Fruit fly (Drosophila melanogaster): ENCODE measurements around the gene Strump.

Gene Strump

DNA sequence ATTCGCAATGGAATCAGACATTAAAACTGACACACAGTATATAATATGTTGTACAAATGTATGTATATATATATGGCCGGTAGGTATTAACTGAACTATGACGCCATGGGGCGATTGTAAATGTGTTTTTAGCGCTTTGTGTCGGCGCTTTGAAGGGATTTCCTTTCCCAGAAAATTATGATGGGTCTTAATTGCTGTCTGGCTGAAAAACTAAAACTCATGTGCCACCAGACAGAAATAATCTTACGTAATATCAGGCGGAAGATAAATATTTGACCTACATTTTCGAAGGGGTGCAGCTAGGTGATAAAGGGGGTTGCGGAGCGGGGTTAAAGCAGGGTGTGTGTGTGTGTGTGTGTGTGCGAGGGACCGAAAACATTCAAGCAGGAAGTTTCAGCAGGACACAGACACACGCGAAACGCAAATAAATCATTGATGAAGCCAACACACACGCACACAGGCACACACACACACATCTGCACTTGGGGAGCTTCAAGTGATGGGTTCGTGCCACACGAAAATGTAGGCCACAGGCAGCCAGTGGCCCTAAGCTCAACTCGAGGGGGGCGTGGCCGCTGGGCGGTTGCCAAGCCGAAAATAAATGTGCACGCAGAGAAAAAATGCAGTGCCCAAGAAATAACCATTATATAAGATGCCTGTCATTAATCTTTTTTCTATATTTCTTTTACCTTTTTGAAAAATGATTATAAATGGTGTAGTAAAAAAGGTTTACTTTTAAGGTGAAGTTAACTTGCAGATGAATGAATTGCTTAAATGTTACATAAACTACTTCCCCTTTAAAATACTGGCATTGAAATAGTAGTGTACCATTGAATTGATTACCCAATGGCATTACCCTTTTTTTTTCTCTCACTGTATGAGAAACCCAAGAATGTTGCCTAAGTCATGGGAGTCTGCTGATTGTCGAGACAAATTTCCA is 35.7 kb downstream of the Strump start (continued):
- TF ChIP-seq mld (GFP tag; IDR thresholded peaks at IDR 0.05; ENCODE audit: partially characterized antibody) (no peak), Sox102F (GFP tag; optimal IDR thresholded peaks at IDR 0.05) (peak; percentile 67), H15 (GFP tag; IDR thresholded peaks at IDR 0.05) (no peak), CG8388 (GFP tag; optimal IDR thresholded peaks at IDR 0.05) (peak; percentile 52), fd64A (GFP tag; optimal IDR thresholded peaks at IDR 0.05) (no peak), CG17912 (GFP tag; optimal IDR thresholded peaks at IDR 0.05) (no peak), CG1529 (GFP tag; optimal IDR thresholded peaks at IDR 0.05) (peak; percentile 56), CG18619 (GFP tag; optimal IDR thresholded peaks at IDR 0.05) (peak; percentile 5), ci (GFP tag; IDR thresholded peaks at IDR 0.05) (peak; percentile 32; the same call in 1 of the 3 replicates), CG4328 (GFP tag; optimal IDR thresholded peaks at IDR 0.05) (no peak), jing (GFP tag; optimal IDR thresholded peaks at IDR 0.05) (no peak), abd-A (tag; optimal IDR thresholded peaks at IDR 0.05) (no peak), CG14710 (tag; optimal IDR thresholded peaks at IDR 0.05) (peak; percentile 44), D19A (tag; optimal IDR thresholded peaks at IDR 0.05) (peak; percentile 12), CG12769 (tag; optimal IDR thresholded peaks at IDR 0.05) (no peak), BtbVII (GFP tag; optimal IDR thresholded peaks at IDR 0.05) (peak; percentile 47), CG4424 (GFP tag; optimal IDR thresholded peaks at IDR 0.05) (peak; percentile 53), Blimp-1 (GFP tag; optimal IDR thresholded peaks at IDR 0.05) (peak; percentile 68), Dll (GFP tag; IDR thresholded peaks at IDR 0.05; ENCODE audit: partially characterized antibody) (no peak), CG10274 (GFP tag; optimal IDR thresholded peaks at IDR 0.05) (no peak), gce (GFP tag; IDR thresholded peaks at IDR 0.05) (no peak; the same call in 2 of the 3 replicates), ewg (GFP tag; optimal IDR thresholded peaks at IDR 0.05) (peak; percentile 22), Ravus (GFP tag; IDR thresholded peaks at IDR 0.05) (no peak), odd (GFP tag; optimal IDR thresholded peaks at IDR 0.05) (no peak), B-H1 (GFP tag; IDR thresholded peaks at IDR 0.05) (no peak), CG32532 (GFP tag; IDR thresholded peaks at IDR 0.05) (peak; percentile 20; the same call in 1 of the 2 replicates), Hsf (GFP tag; optimal IDR thresholded peaks at IDR 0.05) (peak; percentile 49), CG15269 (tag; optimal IDR thresholded peaks at IDR 0.05) (peak; percentile 61), Mes4 (GFP tag; optimal IDR thresholded peaks at IDR 0.05) (peak; percentile 20), CG9932 (GFP tag; IDR thresholded peaks at IDR 0.05) (no peak), ind (GFP tag; optimal IDR thresholded peaks at IDR 0.05) (peak; percentile 54), CG6854 (GFP tag; optimal IDR thresholded peaks at IDR 0.05) (no peak), Bdp1 (GFP tag; optimal IDR thresholded peaks at IDR 0.05) (peak; percentile 20), pfk (GFP tag; optimal IDR thresholded peaks at IDR 0.05) (no peak), CG15696 (tag; optimal IDR thresholded peaks at IDR 0.05) (no peak), tin (GFP tag; optimal IDR thresholded peaks at IDR 0.05) (peak; percentile 20), rib (GFP tag; IDR thresholded peaks at IDR 0.05) (no peak), tna (GFP tag; IDR thresholded peaks at IDR 0.05; ENCODE audit: partially characterized antibody) (0 out of 2 replicates have a peak, but pooled peaks have one; percentile 15), CG4360 (GFP tag; IDR thresholded peaks at IDR 0.05) (0 out of 2 replicates have a peak, but pooled peaks have one; percentile 25), CG7556 (GFP tag; optimal IDR thresholded peaks at IDR 0.05) (peak; percentile 80), Fer1 (GFP tag; optimal IDR thresholded peaks at IDR 0.05) (peak; percentile 59), gsb (GFP tag; IDR thresholded peaks at IDR 0.05) (peak; percentile 24; the same call in 1 of the 2 replicates), CG11247 (GFP tag; IDR thresholded peaks at IDR 0.05) (0 out of 2 replicates have a peak, but pooled peaks have one; percentile 32), Ets65A (GFP tag) (peak; percentile 90), CG1603 (tag; optimal IDR thresholded peaks at IDR 0.05) (peak; percentile 34), CG12104 (GFP tag; optimal IDR thresholded peaks at IDR 0.05) (no peak), disco-r (GFP tag; optimal IDR thresholded peaks at IDR 0.05) (peak; percentile 43), CG13624 (GFP tag; optimal IDR thresholded peaks at IDR 0.05) (peak; percentile 56)
